Worm (Caenorhabditis elegans) whole organism, L1 larva: ENCODE results near the gene atg-18.

Experiments used
- C16A3.4 ChIP-seq: fragments of 150-350 bp; optimal IDR thresholded peaks from 2 replicates; lab custom pipeline; 2014; ENCODE audit warnings: missing biosample characterization, missing genetic modification characterization
- C34B4.2 ChIP-seq: sonication (generic microtip); optimal IDR thresholded peaks from 2 replicates; lab custom pipeline; 2017; ENCODE audit warnings: mild to moderate bottlenecking, missing genetic modification characterization, missing compliant biosample characterization
- Y116A8C.19 ChIP-seq: sonication (generic microtip); optimal IDR thresholded peaks from 2 replicates; lab custom pipeline; 2016; ENCODE audit warnings: missing compliant biosample characterization, missing genetic modification characterization, borderline replicate concordance
- ceh-8 ChIP-seq: fragments of 200-800 bp; sonication (Bioruptor generic); optimal IDR thresholded peaks from 2 replicates; lab custom pipeline; 2018; ENCODE audit warnings: mild to moderate bottlenecking, missing genetic modification characterization, moderate library complexity, missing compliant biosample characterization
- ceh-82 ChIP-seq, 3 experiments: fragments of 150-350 bp in 1 of 3; sonication (generic microtip) in 2 of 3; optimal IDR thresholded peaks; 2 replicates each; lab custom pipeline; 2014 to 2017; ENCODE audit warnings: missing biosample characterization in 3 of 3, missing genetic modification characterization in 3 of 3
- ceh-90 ChIP-seq: sonication (generic microtip); optimal IDR thresholded peaks from 2 replicates; lab custom pipeline; 2016; ENCODE audit warnings: missing genetic modification characterization, missing compliant biosample characterization
- ces-1 ChIP-seq: fragments of 150-350 bp; optimal IDR thresholded peaks from 2 replicates; lab custom pipeline; 2014; ENCODE audit warnings: missing biosample characterization, missing genetic modification reagents, missing genetic modification characterization
- dpl-1 ChIP-seq, 3 experiments: fragments of 150-350 bp in 2 of 3; sonication (generic microtip) in 1 of 3; optimal IDR thresholded peaks; 2 replicates each; lab custom pipeline; 2014 to 2017; ENCODE audit warnings: missing biosample characterization in 3 of 3, missing genetic modification characterization in 3 of 3, missing genetic modification reagents in 3 of 3
- dsc-1 ChIP-seq: sonication (generic microtip); optimal IDR thresholded peaks from 2 replicates; lab custom pipeline; 2016; ENCODE audit warnings: mild to moderate bottlenecking, missing genetic modification characterization, missing compliant biosample characterization
- efl-1 ChIP-seq, 4 experiments: fragments of 150-350 bp; optimal IDR thresholded peaks in 3 of 4; peaks in 1 of 4; 1 replicate in 1 of 4; 2 replicates in 3 of 4; lab custom pipeline; 2014; ENCODE audit warnings: missing biosample characterization in 2 of 4, missing genetic modification characterization in 2 of 4, missing genetic modification reagents in 2 of 4
- efl-3 ChIP-seq: fragments of 200-800 bp; sonication (Bioruptor generic); optimal IDR thresholded peaks from 2 replicates; lab custom pipeline; 2018; ENCODE audit warnings: mild to moderate bottlenecking, missing genetic modification characterization, missing compliant biosample characterization
- egl-27 ChIP-seq, 2 experiments: fragments of 150-350 bp in 1 of 2; sonication (generic microtip); optimal IDR thresholded peaks; 3 replicates each; lab custom pipeline; 2017 to 2018; ENCODE audit warnings: missing biosample characterization in 2 of 2, missing genetic modification characterization in 2 of 2, missing genetic modification reagents in 2 of 2
- elt-2 ChIP-seq: sonication (generic microtip); optimal IDR thresholded peaks from 2 replicates; lab custom pipeline; 2016; ENCODE audit warnings: missing genetic modification characterization, mild to moderate bottlenecking, inconsistent platforms, missing compliant biosample characterization, missing genetic modification reagents
- elt-3 ChIP-seq, 6 experiments: fragments of 150-350 bp in 1 of 6; sonication (generic microtip); optimal IDR thresholded peaks; 2 replicates each; lab custom pipeline; 2017 to 2018; ENCODE audit warnings: missing biosample characterization in 6 of 6, missing genetic modification characterization in 6 of 6, inconsistent platforms in 1 of 6
- fkh-10 ChIP-seq: sonication (generic microtip); optimal IDR thresholded peaks from 2 replicates; lab custom pipeline; 2017; ENCODE audit warnings: missing biosample characterization, missing genetic modification reagents, missing genetic modification characterization
- fkh-4 ChIP-seq: sonication (generic microtip); optimal IDR thresholded peaks from 2 replicates; lab custom pipeline; 2016; ENCODE audit warnings: missing compliant biosample characterization, missing genetic modification characterization, borderline replicate concordance
- fos-1 ChIP-seq: fragments of 150-350 bp; optimal IDR thresholded peaks from 2 replicates; lab custom pipeline; 2014; ENCODE audit warnings: missing biosample characterization, missing genetic modification characterization
- hlh-17 ChIP-seq: fragments of 200-800 bp; sonication (Bioruptor generic); optimal IDR thresholded peaks from 2 replicates; lab custom pipeline; 2018; ENCODE audit warnings: missing genetic modification characterization, mild to moderate bottlenecking, missing compliant biosample characterization, moderate library complexity, borderline replicate concordance
- hlh-4 ChIP-seq: sonication (generic microtip); optimal IDR thresholded peaks from 2 replicates; lab custom pipeline; 2016; ENCODE audit warnings: mild to moderate bottlenecking, missing genetic modification characterization, missing compliant biosample characterization
- hpl-2 ChIP-seq: fragments of 150-350 bp; optimal IDR thresholded peaks from 2 replicates; lab custom pipeline; 2014; ENCODE audit warnings: missing biosample characterization, missing genetic modification reagents, missing genetic modification characterization
- irx-1 ChIP-seq: sonication (generic microtip); optimal IDR thresholded peaks from 2 replicates; lab custom pipeline; 2016; ENCODE audit warnings: missing genetic modification characterization, missing compliant biosample characterization
- isw-1 ChIP-seq: fragments of 200-800 bp; sonication (Bioruptor generic); IDR thresholded peaks from 2 replicates; pipeline ENCODE4 v1.3.6; 2022; ENCODE audit warnings: missing genetic modification characterization, missing compliant biosample characterization
- jun-1 ChIP-seq: fragments of 150-350 bp; optimal IDR thresholded peaks from 2 replicates; lab custom pipeline; 2014; ENCODE audit warnings: missing biosample characterization, missing genetic modification reagents, missing genetic modification characterization
- lin-14 ChIP-seq: fragments of 200-800 bp; sonication (Bioruptor generic); optimal IDR thresholded peaks from 2 replicates; lab custom pipeline; 2018; ENCODE audit warnings: mild to moderate bottlenecking, missing genetic modification characterization, moderate library complexity, missing compliant biosample characterization
- lin-35 ChIP-seq, 2 experiments: fragments of 150-350 bp; optimal IDR thresholded peaks; 2 replicates each; lab custom pipeline; 2014; ENCODE audit warnings: missing biosample characterization in 2 of 2, missing genetic modification characterization in 2 of 2, missing genetic modification reagents in 2 of 2
- lin-39 ChIP-seq: fragments of 150-350 bp; optimal IDR thresholded peaks from 2 replicates; lab custom pipeline; 2014; ENCODE audit warnings: missing biosample characterization, missing genetic modification reagents, missing genetic modification characterization
- lsy-2 ChIP-seq, 2 experiments: fragments of 150-350 bp; optimal IDR thresholded peaks; 2 replicates each; lab custom pipeline; 2014; ENCODE audit warnings: missing biosample characterization in 2 of 2, missing genetic modification characterization in 2 of 2
- mdl-1 ChIP-seq, 2 experiments: fragments of 150-350 bp; optimal IDR thresholded peaks; 2 replicates each; lab custom pipeline; 2014 to 2017; ENCODE audit warnings: missing biosample characterization in 2 of 2, missing genetic modification characterization in 2 of 2, inconsistent platforms in 1 of 2
- mep-1 ChIP-seq: fragments of 150-350 bp; optimal IDR thresholded peaks from 2 replicates; lab custom pipeline; 2014; ENCODE audit warnings: missing biosample characterization, missing genetic modification characterization
- nhr-11 ChIP-seq: fragments of 150-350 bp; optimal IDR thresholded peaks from 2 replicates; lab custom pipeline; 2014; ENCODE audit warnings: missing biosample characterization, missing genetic modification characterization
- nhr-20 ChIP-seq: sonication (generic microtip); optimal IDR thresholded peaks from 2 replicates; lab custom pipeline; 2016; ENCODE audit warnings: mild to moderate bottlenecking, missing genetic modification characterization, missing compliant biosample characterization
- nhr-71 ChIP-seq: sonication (generic microtip); optimal IDR thresholded peaks from 2 replicates; lab custom pipeline; 2016; ENCODE audit warnings: mild to moderate bottlenecking, missing genetic modification characterization, moderate library complexity, missing compliant biosample characterization
- nhr-76 ChIP-seq: sonication (generic microtip); optimal IDR thresholded peaks from 2 replicates; lab custom pipeline; 2017; ENCODE audit warnings: missing biosample characterization, missing genetic modification characterization
- nhr-77 ChIP-seq: fragments of 150-350 bp; optimal IDR thresholded peaks from 2 replicates; lab custom pipeline; 2014; ENCODE audit warnings: missing biosample characterization, missing genetic modification characterization
- nhr-85 ChIP-seq: sonication (generic microtip); peaks from one replicate; lab custom pipeline; 2016; ENCODE audit warnings: missing genetic modification characterization, inconsistent platforms, missing compliant biosample characterization
- nhr-90 ChIP-seq: sonication (generic microtip); optimal IDR thresholded peaks from 2 replicates; lab custom pipeline; 2016; ENCODE audit warnings: mild to moderate bottlenecking, missing genetic modification characterization, missing compliant biosample characterization; ENCODE audit not compliant: poor library complexity
- rnt-1 ChIP-seq: sonication (generic microtip); optimal IDR thresholded peaks from 2 replicates; lab custom pipeline; 2016; ENCODE audit warnings: mild to moderate bottlenecking, missing genetic modification characterization, moderate library complexity, missing compliant biosample characterization
- snu-23 ChIP-seq: sonication (generic microtip); optimal IDR thresholded peaks from 2 replicates; lab custom pipeline; 2016; ENCODE audit warnings: missing genetic modification characterization, missing compliant biosample characterization
- sox-4 ChIP-seq: sonication (generic microtip); optimal IDR thresholded peaks from 2 replicates; lab custom pipeline; 2016; ENCODE audit warnings: missing genetic modification characterization, missing compliant biosample characterization
- sptf-1 ChIP-seq: fragments of 150-350 bp; optimal IDR thresholded peaks from 2 replicates; lab custom pipeline; 2014; ENCODE audit warnings: missing biosample characterization, missing genetic modification characterization
- tbx-2 ChIP-seq: sonication (generic microtip); optimal IDR thresholded peaks from 2 replicates; lab custom pipeline; 2016; ENCODE audit warnings: missing genetic modification characterization, missing compliant biosample characterization
- tlp-1 ChIP-seq: fragments of 150-350 bp; optimal IDR thresholded peaks from 2 replicates; lab custom pipeline; 2014; ENCODE audit warnings: missing biosample characterization, missing genetic modification characterization
- unc-130 ChIP-seq: fragments of 150-350 bp; optimal IDR thresholded peaks from 2 replicates; lab custom pipeline; 2017; ENCODE audit warnings: missing biosample characterization, missing genetic modification characterization, inconsistent platforms
- unc-86 ChIP-seq: sonication (generic microtip); optimal IDR thresholded peaks from 2 replicates; lab custom pipeline; 2016; ENCODE audit warnings: missing genetic modification characterization, missing compliant biosample characterization
- vab-15 ChIP-seq: sonication (generic microtip); optimal IDR thresholded peaks from 2 replicates; lab custom pipeline; 2017; ENCODE audit warnings: missing genotype, mild to moderate bottlenecking, missing genetic modification characterization, missing compliant biosample characterization
- ztf-11 ChIP-seq, 2 experiments: sonication (generic microtip); optimal IDR thresholded peaks; 2 replicates each; lab custom pipeline; 2016 to 2017; ENCODE audit warnings: missing genetic modification characterization in 2 of 2, missing biosample characterization in 1 of 2, missing compliant biosample characterization in 1 of 2

Gene atg-18

ce11 chrV:8662056-8663006 is 31.2 kb upstream of the atg-18 start (continued):
- TF ChIP-seq ztf-11 (tag; optimal IDR thresholded peaks at IDR 0.05; lab: Kevin White, UChicago) (no peak), nhr-20 (tag; lab: Kevin White, UChicago) (peak; percentile 86), nhr-77 (no peak), C34B4.2 (tag; lab: Kevin White, UChicago) (no peak), isw-1 (no peak), fkh-4 (tag; lab: Kevin White, UChicago) (no peak), hlh-4 (tag; lab: Kevin White, UChicago) (no peak), lin-39 (tag; lab: Kevin White, UChicago) (no peak), ceh-8 (GFP tag; lab: Kevin White, UChicago) (no peak), sox-4 (tag; lab: Kevin White, UChicago) (no peak), ceh-90 (tag; lab: Kevin White, UChicago) (no peak), tlp-1 (tag; lab: Kevin White, UChicago) (no peak), sptf-1 (no peak), mep-1 (tag; lab: Kevin White, UChicago) (peak; percentile 47), hpl-2 (GFP tag; lab: Kevin White, UChicago) (no peak), dsc-1 (tag; lab: Kevin White, UChicago) (no peak), elt-2 (no peak), mdl-1 (tag; optimal IDR thresholded peaks at IDR 0.05; lab: Kevin White, UChicago) (peak in 1 of 2 experiments; percentile 51), fkh-10 (no peak), ces-1 (no peak), rnt-1 (tag; lab: Kevin White, UChicago) (no peak), lin-35 (GFP tag; optimal IDR thresholded peaks at IDR 0.05; lab: Kevin White, UChicago) (peak in 1 of 2 experiments; percentile 36), unc-130 (no peak), nhr-76 (tag; lab: Kevin White, UChicago) (no peak), snu-23 (GFP tag; lab: Kevin White, UChicago) (peak; percentile 71), ceh-82 (tag; optimal IDR thresholded peaks at IDR 0.05; lab: Kevin White, UChicago) (peak in 1 of 3 experiments; percentile 19), efl-3 (GFP tag; lab: Kevin White, UChicago) (no peak), fos-1 (tag; lab: Kevin White, UChicago) (no peak), nhr-85 (tag; lab: Kevin White, UChicago) (peak; percentile 99), hlh-17 (GFP tag; lab: Kevin White, UChicago) (no peak), egl-27 (tag; optimal IDR thresholded peaks at IDR 0.05; lab: Kevin White, UChicago) (no peak), Y116A8C.19 (tag; lab: Kevin White, UChicago) (no peak), nhr-71 (tag; lab: Kevin White, UChicago) (peak; percentile 86)

ce11 chrV:8661241-8661954 is 30.3 kb upstream of the atg-18 start:
- TF ChIP-seq elt-2 (peak; percentile 91), elt-3 (tag; optimal IDR thresholded peaks at IDR 0.05; lab: Kevin White, UChicago) (peak in 3 of 6 experiments; percentile 24 to 61 (median 25)), dpl-1 (GFP tag; optimal IDR thresholded peaks at IDR 0.05; lab: Kevin White, UChicago) (no peak), irx-1 (tag; lab: Kevin White, UChicago) (peak; percentile 66), mdl-1 (tag; optimal IDR thresholded peaks at IDR 0.05; lab: Kevin White, UChicago) (peak in 1 of 2 experiments; percentile 21), tbx-2 (no peak), nhr-90 (tag; lab: Kevin White, UChicago) (peak; percentile 28), vab-15 (tag; lab: Kevin White, UChicago) (no peak), snu-23 (GFP tag; lab: Kevin White, UChicago) (peak; percentile 54), nhr-20 (tag; lab: Kevin White, UChicago) (peak; percentile 51), nhr-85 (tag; lab: Kevin White, UChicago) (peak; percentile 88), C16A3.4 (no peak), egl-27 (tag; optimal IDR thresholded peaks at IDR 0.05; lab: Kevin White, UChicago) (no peak), rnt-1 (tag; lab: Kevin White, UChicago) (peak; percentile 22), nhr-71 (tag; lab: Kevin White, UChicago) (peak; percentile 40), efl-1 (optimal IDR thresholded peaks at IDR 0.05; lab: Kevin White, UChicago) (no peak), efl-1 (GFP tag; optimal IDR thresholded peaks at IDR 0.05 in 1 of 2; lab: Kevin White, UChicago) (peak in 1 of 2 experiments; percentile 89), mep-1 (tag; lab: Kevin White, UChicago) (peak; percentile 19), jun-1 (tag; lab: Kevin White, UChicago) (peak; percentile 23), lin-14 (GFP tag; lab: Kevin White, UChicago) (peak; percentile 67), lsy-2 (tag; optimal IDR thresholded peaks at IDR 0.05; lab: Kevin White, UChicago) (peak in 1 of 2 experiments; percentile 17), unc-86 (tag; lab: Kevin White, UChicago) (no peak), unc-130 (peak; percentile 11), nhr-11 (tag; lab: Kevin White, UChicago) (no peak)
